Fruit fly (Drosophila melanogaster): Measurements from ENCODE around the gene ymp.

DNA sequence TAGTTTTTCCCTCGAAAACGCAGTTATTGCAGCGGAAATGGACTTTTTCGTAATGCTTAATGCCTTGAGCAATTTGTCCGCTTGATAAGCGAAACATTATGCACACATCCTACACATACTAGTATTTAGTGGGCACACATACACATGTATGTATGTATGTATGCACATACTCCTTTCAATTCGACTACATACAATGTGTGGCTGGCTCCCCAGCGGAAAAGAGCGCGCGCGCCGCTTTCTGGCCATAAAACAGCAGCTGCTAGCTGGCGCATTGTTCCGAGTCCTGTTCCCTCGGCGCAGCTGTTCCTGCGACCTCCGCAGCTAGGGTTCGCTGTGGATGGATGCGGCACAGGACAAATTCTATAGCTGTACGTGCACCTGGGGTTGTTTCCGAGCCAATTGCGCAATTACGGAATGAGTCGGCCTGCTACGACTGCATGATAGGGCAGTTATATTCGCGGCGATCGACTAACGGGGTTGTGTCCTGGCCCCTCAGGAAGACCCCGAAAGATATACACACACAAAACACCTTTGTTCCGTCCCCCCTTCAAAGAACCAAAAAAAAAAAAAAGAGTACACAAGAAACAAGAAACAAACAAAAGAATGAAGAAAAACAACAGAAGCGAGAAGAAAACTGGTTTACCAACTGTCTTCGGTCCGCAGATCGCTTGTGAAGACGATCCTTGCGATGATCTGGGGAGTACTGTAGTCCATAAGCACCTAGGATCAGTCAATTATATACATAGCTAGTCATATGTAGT, 12.5 kb downstream of the ymp start:
- TF ChIP-seq dimm (GFP tag; IDR thresholded peaks at IDR 0.05) (no peak), CG14014 (GFP tag; IDR thresholded peaks at IDR 0.05) (no peak), Dfd (GFP tag; optimal IDR thresholded peaks at IDR 0.05) (no peak), CG12071 (GFP tag; optimal IDR thresholded peaks at IDR 0.05) (no peak)

All from whole organism, embryonic.